Worm (Caenorhabditis elegans): Measurements from ENCODE around the gene F59B2.9.

The F59B2.9 gene

ce11 chrIII:9037658-9038057, 25.4 kb upstream of the F59B2.9 start, which contains the start of gene R107.9:
Gene R107.9, plus strand, starts transcription at chrIII:9037958.
- peak; percentile 17 for TF ChIP-seq egl-5 (tag; optimal IDR thresholded peaks at IDR 0.05)
- TF ChIP-seq zag-1 (tag; optimal IDR thresholded peaks at IDR 0.05) = no peak

ce11 chrIII:9035037-9035436, 22.8 kb upstream of the F59B2.9 start:
- peak; percentile 62 for TF ChIP-seq pqm-1 (tag; optimal IDR thresholded peaks at IDR 0.05)
- TF ChIP-seq egl-27 (tag; optimal IDR thresholded peaks at IDR 0.05) = no peak
- peak; percentile 89 for TF ChIP-seq elt-2 (tag; optimal IDR thresholded peaks at IDR 0.05)
- no peak for TF ChIP-seq elt-1 (tag; optimal IDR thresholded peaks at IDR 0.05)

ce11 chrIII:9034133-9034532, 21.9 kb upstream of the F59B2.9 start:
- peak; percentile 51 for TF ChIP-seq jun-1 (tag; optimal IDR thresholded peaks at IDR 0.05)
- peak; percentile 10 for TF ChIP-seq pha-4 (tag; optimal IDR thresholded peaks at IDR 0.05)
- no peak for TF ChIP-seq nhr-77 (tag; optimal IDR thresholded peaks at IDR 0.05)
- TF ChIP-seq elt-2 (tag; optimal IDR thresholded peaks at IDR 0.05) = peak; percentile 57

ce11 chrIII:9030818-9031217, 18.6 kb upstream of the F59B2.9 start:
- TF ChIP-seq pqm-1 (tag; optimal IDR thresholded peaks at IDR 0.05) = peak; percentile 11
- TF ChIP-seq elt-2 (tag; optimal IDR thresholded peaks at IDR 0.05) = peak; percentile 60
- TF ChIP-seq eor-1 (tag; optimal IDR thresholded peaks at IDR 0.05) = no peak

- no peak for TF ChIP-seq nhr-23 (tag; optimal IDR thresholded peaks at IDR 0.05)
- no peak for TF ChIP-seq nhr-25 (tag; optimal IDR thresholded peaks at IDR 0.05)
- TF ChIP-seq lin-39 (tag; optimal IDR thresholded peaks at IDR 0.05) = no peak
- no peak for TF ChIP-seq nhr-11 (tag; optimal IDR thresholded peaks at IDR 0.05)
- TF ChIP-seq ceh-9 (tag; optimal IDR thresholded peaks at IDR 0.05) = no peak
- no peak for TF ChIP-seq nhr-77 (tag; optimal IDR thresholded peaks at IDR 0.05)
- TF ChIP-seq ama-1 (optimal IDR thresholded peaks at IDR 0.05) = no peak
- TF ChIP-seq zag-1 (tag; optimal IDR thresholded peaks at IDR 0.05) = no peak
- no peak for TF ChIP-seq ceh-82 (tag; optimal IDR thresholded peaks at IDR 0.05)
- TF ChIP-seq tbx-2 (tag; optimal IDR thresholded peaks at IDR 0.05) = no peak
- TF ChIP-seq elt-2 (tag; optimal IDR thresholded peaks at IDR 0.05) = no peak
- TF ChIP-seq skn-1 (tag; optimal IDR thresholded peaks at IDR 0.05) = no peak
- no peak for TF ChIP-seq nhr-12 (tag; optimal IDR thresholded peaks at IDR 0.05)
- no peak for TF ChIP-seq nhr-237 (tag; optimal IDR thresholded peaks at IDR 0.05)
- no peak for TF ChIP-seq nhr-67 (tag; optimal IDR thresholded peaks at IDR 0.05)
- TF ChIP-seq nhr-76 (tag; optimal IDR thresholded peaks at IDR 0.05) = no peak
- TF ChIP-seq egl-27 (tag; optimal IDR thresholded peaks at IDR 0.05) = no peak
Measured at ce11 chrIII:9026951-9027350, 14.7 kb upstream of the F59B2.9 start, which contains the start of gene F59B2.13. Gene F59B2.13, minus strand, starts transcription at chrIII:9027051.

ce11 chrIII:9023601-9024000, 11.4 kb upstream of the F59B2.9 start:
- TF ChIP-seq fkh-10 (GFP tag; optimal IDR thresholded peaks at IDR 0.05) (no peak), sea-2 (GFP tag; optimal IDR thresholded peaks at IDR 0.05) (no peak), pqm-1 (tag; optimal IDR thresholded peaks at IDR 0.05) (no peak), eor-1 (tag; optimal IDR thresholded peaks at IDR 0.05) (no peak), aly-2 (tag; optimal IDR thresholded peaks at IDR 0.05) (no peak), ama-1 (optimal IDR thresholded peaks at IDR 0.05) (no peak)

ce11 chrIII:9022535-9022934, 10.3 kb upstream of the F59B2.9 start, which contains the start of gene F59B2.14:
Gene F59B2.14, minus strand, starts transcription at chrIII:9022635.
- TF ChIP-seq unc-39 (tag; optimal IDR thresholded peaks at IDR 0.05) (no peak), ceh-9 (tag; optimal IDR thresholded peaks at IDR 0.05) (no peak), lsy-12 (tag; optimal IDR thresholded peaks at IDR 0.05) (no peak), hmg-11 (tag; optimal IDR thresholded peaks at IDR 0.05) (no peak), fos-1 (tag; optimal IDR thresholded peaks at IDR 0.05) (no peak), R02D3.7 (tag; optimal IDR thresholded peaks at IDR 0.05) (no peak), nhr-11 (tag; optimal IDR thresholded peaks at IDR 0.05) (no peak), skn-1 (tag; optimal IDR thresholded peaks at IDR 0.05) (no peak), pha-4 (tag; optimal IDR thresholded peaks at IDR 0.05) (no peak), unc-62 (GFP tag; optimal IDR thresholded peaks at IDR 0.05) (no peak), nfya-1 (tag; optimal IDR thresholded peaks at IDR 0.05; ENCODE audit: insufficient read depth) (no peak), nhr-77 (tag; optimal IDR thresholded peaks at IDR 0.05) (no peak), lin-15B (tag; optimal IDR thresholded peaks at IDR 0.05) (no peak), fkh-2 (tag; optimal IDR thresholded peaks at IDR 0.05) (no peak), egl-27 (tag; optimal IDR thresholded peaks at IDR 0.05) (no peak), nhr-67 (tag; optimal IDR thresholded peaks at IDR 0.05) (no peak), zag-1 (tag; optimal IDR thresholded peaks at IDR 0.05) (no peak), sea-2 (GFP tag; optimal IDR thresholded peaks at IDR 0.05) (no peak), nhr-23 (tag; optimal IDR thresholded peaks at IDR 0.05) (no peak), ceh-82 (tag; optimal IDR thresholded peaks at IDR 0.05) (no peak)
